Worm (Caenorhabditis elegans): ENCODE data around the gene nlp-24.

- no peak for TF ChIP-seq nhr-12 (tag; optimal IDR thresholded peaks at IDR 0.05)
- no peak for TF ChIP-seq ceh-39 (tag; optimal IDR thresholded peaks at IDR 0.05)
Measured at ce11 chrV:11650720-11651119, 34.5 kb downstream of the nlp-24 start, which contains the start of gene zip-10.

Data from whole organism, mixed stage, embryonic.